Worm (Caenorhabditis elegans) whole organism, L1 larva: ENCODE data around the gene acd-3.

ENCODE experiments used
- C16A3.4 ChIP-seq: fragments of 150-350 bp; optimal IDR thresholded peaks from 2 replicates; lab custom pipeline; 2014; ENCODE audit warnings: missing biosample characterization, missing genetic modification characterization
- C34B4.2 ChIP-seq: sonication (generic microtip); optimal IDR thresholded peaks from 2 replicates; lab custom pipeline; 2017; ENCODE audit warnings: mild to moderate bottlenecking, missing genetic modification characterization, missing compliant biosample characterization
- aha-1 ChIP-seq: fragments of 150-350 bp; optimal IDR thresholded peaks from 2 replicates; lab custom pipeline; 2014; ENCODE audit warnings: missing biosample characterization, missing genetic modification characterization
- aly-2 ChIP-seq: fragments of 150-350 bp; optimal IDR thresholded peaks from 2 replicates; lab custom pipeline; 2014; ENCODE audit warnings: missing biosample characterization, missing genetic modification characterization
- ama-1 ChIP-seq: fragments of 150-350 bp; optimal IDR thresholded peaks from 2 replicates; lab custom pipeline; 2014
- blmp-1 ChIP-seq: fragments of 150-350 bp; optimal IDR thresholded peaks from 2 replicates; lab custom pipeline; 2014; ENCODE audit warnings: missing biosample characterization, missing genetic modification characterization
- ceh-63 ChIP-seq: fragments of 200-800 bp; sonication (Bioruptor generic); optimal IDR thresholded peaks from 2 replicates; lab custom pipeline; 2018; ENCODE audit warnings: mild to moderate bottlenecking, missing genetic modification characterization, missing compliant biosample characterization
- ceh-8 ChIP-seq: fragments of 200-800 bp; sonication (Bioruptor generic); optimal IDR thresholded peaks from 2 replicates; lab custom pipeline; 2018; ENCODE audit warnings: mild to moderate bottlenecking, missing genetic modification characterization, moderate library complexity, missing compliant biosample characterization
- ceh-82 ChIP-seq, 3 experiments: fragments of 150-350 bp in 1 of 3; sonication (generic microtip) in 2 of 3; optimal IDR thresholded peaks; 2 replicates each; lab custom pipeline; 2014 to 2017; ENCODE audit warnings: missing biosample characterization in 3 of 3, missing genetic modification characterization in 3 of 3
- ceh-90 ChIP-seq: sonication (generic microtip); optimal IDR thresholded peaks from 2 replicates; lab custom pipeline; 2016; ENCODE audit warnings: missing genetic modification characterization, missing compliant biosample characterization
- dpl-1 ChIP-seq, 3 experiments: fragments of 150-350 bp in 2 of 3; sonication (generic microtip) in 1 of 3; optimal IDR thresholded peaks; 2 replicates each; lab custom pipeline; 2014 to 2017; ENCODE audit warnings: missing biosample characterization in 3 of 3, missing genetic modification characterization in 3 of 3, missing genetic modification reagents in 3 of 3
- dsc-1 ChIP-seq: sonication (generic microtip); optimal IDR thresholded peaks from 2 replicates; lab custom pipeline; 2016; ENCODE audit warnings: mild to moderate bottlenecking, missing genetic modification characterization, missing compliant biosample characterization
- efl-1 ChIP-seq, 4 experiments: fragments of 150-350 bp; optimal IDR thresholded peaks in 3 of 4; peaks in 1 of 4; 1 replicate in 1 of 4; 2 replicates in 3 of 4; lab custom pipeline; 2014; ENCODE audit warnings: missing biosample characterization in 2 of 4, missing genetic modification characterization in 2 of 4, missing genetic modification reagents in 2 of 4
- efl-3 ChIP-seq: fragments of 200-800 bp; sonication (Bioruptor generic); optimal IDR thresholded peaks from 2 replicates; lab custom pipeline; 2018; ENCODE audit warnings: mild to moderate bottlenecking, missing genetic modification characterization, missing compliant biosample characterization
- elt-2 ChIP-seq: sonication (generic microtip); optimal IDR thresholded peaks from 2 replicates; lab custom pipeline; 2016; ENCODE audit warnings: missing genetic modification characterization, mild to moderate bottlenecking, inconsistent platforms, missing compliant biosample characterization, missing genetic modification reagents
- ets-5 ChIP-seq: fragments of 200-800 bp; sonication (Bioruptor generic); IDR thresholded peaks from 2 replicates; pipeline ENCODE4 v1.3.6; 2022; ENCODE audit warnings: missing genetic modification characterization, missing compliant biosample characterization
- fkh-10 ChIP-seq: sonication (generic microtip); optimal IDR thresholded peaks from 2 replicates; lab custom pipeline; 2017; ENCODE audit warnings: missing biosample characterization, missing genetic modification reagents, missing genetic modification characterization
- fkh-4 ChIP-seq: sonication (generic microtip); optimal IDR thresholded peaks from 2 replicates; lab custom pipeline; 2016; ENCODE audit warnings: missing compliant biosample characterization, missing genetic modification characterization, borderline replicate concordance
- fkh-8 ChIP-seq: sonication (generic microtip); optimal IDR thresholded peaks from 2 replicates; lab custom pipeline; 2016; ENCODE audit warnings: mild to moderate bottlenecking, missing genetic modification characterization, missing compliant biosample characterization
- fos-1 ChIP-seq: fragments of 150-350 bp; optimal IDR thresholded peaks from 2 replicates; lab custom pipeline; 2014; ENCODE audit warnings: missing biosample characterization, missing genetic modification characterization
- grh-1 ChIP-seq: fragments of 200-800 bp; sonication (Bioruptor generic); IDR thresholded peaks from 2 replicates; pipeline ENCODE4 v1.3.6; 2022; ENCODE audit warnings: missing genetic modification reagents, missing genetic modification characterization, missing compliant biosample characterization
- hlh-17 ChIP-seq: fragments of 200-800 bp; sonication (Bioruptor generic); optimal IDR thresholded peaks from 2 replicates; lab custom pipeline; 2018; ENCODE audit warnings: missing genetic modification characterization, mild to moderate bottlenecking, missing compliant biosample characterization, moderate library complexity, borderline replicate concordance
- hlh-4 ChIP-seq: sonication (generic microtip); optimal IDR thresholded peaks from 2 replicates; lab custom pipeline; 2016; ENCODE audit warnings: mild to moderate bottlenecking, missing genetic modification characterization, missing compliant biosample characterization
- hpl-2 ChIP-seq: fragments of 150-350 bp; optimal IDR thresholded peaks from 2 replicates; lab custom pipeline; 2014; ENCODE audit warnings: missing biosample characterization, missing genetic modification reagents, missing genetic modification characterization
- irx-1 ChIP-seq: sonication (generic microtip); optimal IDR thresholded peaks from 2 replicates; lab custom pipeline; 2016; ENCODE audit warnings: missing genetic modification characterization, missing compliant biosample characterization
- isw-1 ChIP-seq: fragments of 200-800 bp; sonication (Bioruptor generic); IDR thresholded peaks from 2 replicates; pipeline ENCODE4 v1.3.6; 2022; ENCODE audit warnings: missing genetic modification characterization, missing compliant biosample characterization
- lin-13 ChIP-seq: fragments of 150-350 bp; optimal IDR thresholded peaks from 2 replicates; lab custom pipeline; 2014; ENCODE audit warnings: missing biosample characterization, missing genetic modification reagents, missing genetic modification characterization
- lin-35 ChIP-seq, 2 experiments: fragments of 150-350 bp; optimal IDR thresholded peaks; 2 replicates each; lab custom pipeline; 2014; ENCODE audit warnings: missing biosample characterization in 2 of 2, missing genetic modification characterization in 2 of 2, missing genetic modification reagents in 2 of 2
- lir-3 ChIP-seq: sonication (generic microtip); optimal IDR thresholded peaks from 2 replicates; lab custom pipeline; 2016; ENCODE audit warnings: mild to moderate bottlenecking, missing genetic modification characterization, moderate library complexity, missing compliant biosample characterization; ENCODE audit not compliant: poor library complexity
- mab-9 ChIP-seq: fragments of 200-800 bp; sonication (Bioruptor generic); IDR thresholded peaks from 2 replicates; pipeline ENCODE4 v1.3.6; 2022; ENCODE audit warnings: missing genetic modification reagents, missing genetic modification characterization, missing compliant biosample characterization
- mep-1 ChIP-seq: fragments of 150-350 bp; optimal IDR thresholded peaks from 2 replicates; lab custom pipeline; 2014; ENCODE audit warnings: missing biosample characterization, missing genetic modification characterization
- nhr-11 ChIP-seq: fragments of 150-350 bp; optimal IDR thresholded peaks from 2 replicates; lab custom pipeline; 2014; ENCODE audit warnings: missing biosample characterization, missing genetic modification characterization
- nhr-19 ChIP-seq: fragments of 200-800 bp; sonication (Bioruptor generic); conservative IDR thresholded peaks from 2 replicates; pipeline ENCODE4 v1.3.6; 2022; ENCODE audit warnings: missing genetic modification characterization, missing compliant biosample characterization
- nhr-20 ChIP-seq: sonication (generic microtip); optimal IDR thresholded peaks from 2 replicates; lab custom pipeline; 2016; ENCODE audit warnings: mild to moderate bottlenecking, missing genetic modification characterization, missing compliant biosample characterization
- nhr-28 ChIP-seq: fragments of 150-350 bp; optimal IDR thresholded peaks from 2 replicates; lab custom pipeline; 2014; ENCODE audit warnings: missing biosample characterization, missing genetic modification characterization
- nhr-47 ChIP-seq: sonication (generic microtip); optimal IDR thresholded peaks from 2 replicates; lab custom pipeline; 2016; ENCODE audit warnings: mild to moderate bottlenecking, missing genetic modification characterization, moderate library complexity, missing compliant biosample characterization
- nhr-71 ChIP-seq: sonication (generic microtip); optimal IDR thresholded peaks from 2 replicates; lab custom pipeline; 2016; ENCODE audit warnings: mild to moderate bottlenecking, missing genetic modification characterization, moderate library complexity, missing compliant biosample characterization
- nhr-76 ChIP-seq: sonication (generic microtip); optimal IDR thresholded peaks from 2 replicates; lab custom pipeline; 2017; ENCODE audit warnings: missing biosample characterization, missing genetic modification characterization
- nhr-85 ChIP-seq: sonication (generic microtip); peaks from one replicate; lab custom pipeline; 2016; ENCODE audit warnings: missing genetic modification characterization, inconsistent platforms, missing compliant biosample characterization
- pag-3 ChIP-seq: sonication (generic microtip); optimal IDR thresholded peaks from 2 replicates; lab custom pipeline; 2017; ENCODE audit warnings: missing genetic modification characterization, mild to moderate bottlenecking, missing compliant biosample characterization, antibody characterized with exemption, borderline replicate concordance; ENCODE audit not compliant: insufficient read depth
- pqm-1 ChIP-seq: sonication (generic microtip); optimal IDR thresholded peaks from 3 replicates; lab custom pipeline; 2017; ENCODE audit warnings: missing biosample characterization, missing genetic modification characterization
- snu-23 ChIP-seq: sonication (generic microtip); optimal IDR thresholded peaks from 2 replicates; lab custom pipeline; 2016; ENCODE audit warnings: missing genetic modification characterization, missing compliant biosample characterization
- sox-4 ChIP-seq: sonication (generic microtip); optimal IDR thresholded peaks from 2 replicates; lab custom pipeline; 2016; ENCODE audit warnings: missing genetic modification characterization, missing compliant biosample characterization
- sptf-1 ChIP-seq: fragments of 150-350 bp; optimal IDR thresholded peaks from 2 replicates; lab custom pipeline; 2014; ENCODE audit warnings: missing biosample characterization, missing genetic modification characterization
- sup-37 ChIP-seq: fragments of 200-800 bp; sonication (Bioruptor generic); optimal IDR thresholded peaks from 2 replicates; lab custom pipeline; 2018; ENCODE audit warnings: mild to moderate bottlenecking, missing genetic modification characterization, missing compliant biosample characterization
- swsn-7 ChIP-seq: sonication (generic microtip); optimal IDR thresholded peaks from 2 replicates; lab custom pipeline; 2016; ENCODE audit warnings: missing genetic modification characterization, missing compliant biosample characterization
- unc-130 ChIP-seq: fragments of 150-350 bp; optimal IDR thresholded peaks from 2 replicates; lab custom pipeline; 2017; ENCODE audit warnings: missing biosample characterization, missing genetic modification characterization, inconsistent platforms
- unc-62 ChIP-seq: fragments of 150-350 bp; optimal IDR thresholded peaks from 2 replicates; lab custom pipeline; 2014; ENCODE audit warnings: missing biosample characterization, missing genetic modification reagents, missing genetic modification characterization
- unc-98 ChIP-seq: fragments of 200-800 bp; sonication (Bioruptor generic); IDR thresholded peaks from 2 replicates; pipeline ENCODE4 v1.3.6; 2022; ENCODE audit warnings: missing genetic modification characterization, missing compliant biosample characterization
- vab-15 ChIP-seq: sonication (generic microtip); optimal IDR thresholded peaks from 2 replicates; lab custom pipeline; 2017; ENCODE audit warnings: missing genotype, mild to moderate bottlenecking, missing genetic modification characterization, missing compliant biosample characterization
- xbp-1 ChIP-seq: sonication (generic microtip); optimal IDR thresholded peaks from 2 replicates; lab custom pipeline; 2016; ENCODE audit warnings: missing genetic modification characterization, missing compliant biosample characterization
- zag-1 ChIP-seq: fragments of 150-350 bp; optimal IDR thresholded peaks from 2 replicates; lab custom pipeline; 2014; ENCODE audit warnings: missing biosample characterization, missing genetic modification characterization
- zip-4 ChIP-seq: fragments of 200-800 bp; sonication (Bioruptor generic); optimal IDR thresholded peaks from 2 replicates; lab custom pipeline; 2018; ENCODE audit warnings: mild to moderate bottlenecking, missing genetic modification characterization, moderate library complexity, missing compliant biosample characterization

acd-3 gene

ce11 chrX:14813398-14813797 lies 35.7 kb upstream of the acd-3 start (continued):
- peak; percentile 91 for TF ChIP-seq snu-23 (GFP tag; lab: Kevin White, UChicago)
- TF ChIP-seq lin-13 (GFP tag; lab: Kevin White, UChicago), result peak; percentile 42
- TF ChIP-seq fkh-10 (GFP tag; lab: Kevin White, UChicago), result peak; percentile 66
- no peak for TF ChIP-seq nhr-76 (tag; lab: Kevin White, UChicago)
- TF ChIP-seq nhr-20 (tag; lab: Kevin White, UChicago), result peak; percentile 79
- peak; percentile 73 for TF ChIP-seq nhr-85
- TF ChIP-seq ama-1, result no peak
- no peak for TF ChIP-seq hlh-4 (tag; lab: Kevin White, UChicago)
- TF ChIP-seq zip-4, result peak; percentile 81
- peak; percentile 75 for TF ChIP-seq sox-4 (tag; lab: Kevin White, UChicago)
- peak; percentile 79 for TF ChIP-seq swsn-7
- TF ChIP-seq fkh-4 (tag; lab: Kevin White, UChicago), result peak; percentile 47
- TF ChIP-seq nhr-47 (tag; lab: Kevin White, UChicago), result peak; percentile 93
- no peak for TF ChIP-seq hlh-17 (GFP tag; lab: Kevin White, UChicago)
- TF ChIP-seq fkh-8 (tag; lab: Kevin White, UChicago), result peak; percentile 71
- no peak for TF ChIP-seq ceh-63 (GFP tag; lab: Kevin White, UChicago)
- peak; percentile 78 to 86 (median 86) for TF ChIP-seq ceh-82 (tag; optimal IDR thresholded peaks at IDR 0.05; lab: Kevin White, UChicago)
- TF ChIP-seq lin-35 (GFP tag; optimal IDR thresholded peaks at IDR 0.05; lab: Kevin White, UChicago), result peak; percentile 20 to 80
- peak; percentile 94 for TF ChIP-seq dsc-1 (tag; lab: Kevin White, UChicago)
- peak; percentile 40 for TF ChIP-seq isw-1 (GFP tag; lab: Robert Waterston, UW)
- TF ChIP-seq irx-1, result peak; percentile 90
- TF ChIP-seq efl-3 (GFP tag; lab: Kevin White, UChicago), result no peak
- no peak for TF ChIP-seq sptf-1 (tag; lab: Kevin White, UChicago)
- TF ChIP-seq pqm-1, result no peak
- no peak for TF ChIP-seq nhr-28 (tag; lab: Kevin White, UChicago)
- TF ChIP-seq xbp-1 (tag; lab: Kevin White, UChicago), result peak; percentile 77
- peak; percentile 66 for TF ChIP-seq sup-37 (GFP tag; lab: Kevin White, UChicago)
- peak; percentile 76 for TF ChIP-seq hpl-2 (GFP tag; lab: Kevin White, UChicago)
- TF ChIP-seq C16A3.4, result peak; percentile 81
- TF ChIP-seq grh-1, result peak; percentile 52
- TF ChIP-seq zag-1, result no peak
- TF ChIP-seq pag-3 (tag; lab: Kevin White, UChicago), result no peak
- no peak for TF ChIP-seq vab-15
- no peak for TF ChIP-seq aha-1 (tag; lab: Kevin White, UChicago)
- no peak for TF ChIP-seq unc-130 (tag; lab: Kevin White, UChicago)
- peak; percentile 58 to 62 for TF ChIP-seq efl-1 (optimal IDR thresholded peaks at IDR 0.05; lab: Kevin White, UChicago)
- peak; percentile 7 to 93 for TF ChIP-seq efl-1 (GFP tag; optimal IDR thresholded peaks at IDR 0.05 in 1 of 2; lab: Kevin White, UChicago)
- peak; percentile 64 for TF ChIP-seq nhr-11 (tag; lab: Kevin White, UChicago)
- TF ChIP-seq elt-2 (tag; lab: Kevin White, UChicago), result peak; percentile 75
- peak; percentile 18 for TF ChIP-seq blmp-1 (tag; lab: Kevin White, UChicago)
- TF ChIP-seq lir-3 (tag; lab: Kevin White, UChicago), result peak; percentile 66
- peak; percentile 86 for TF ChIP-seq nhr-71 (tag; lab: Kevin White, UChicago)
- TF ChIP-seq ceh-8 (GFP tag; lab: Kevin White, UChicago), result peak; percentile 87
- peak; percentile 88 for TF ChIP-seq nhr-19 (GFP tag; lab: Robert Waterston, UW)
- no peak for TF ChIP-seq C34B4.2 (tag; lab: Kevin White, UChicago)
- peak; percentile 79 for TF ChIP-seq mab-9 (GFP tag; lab: Robert Waterston, UW)
- peak; percentile 97 for TF ChIP-seq mep-1
- TF ChIP-seq aly-2 (tag; lab: Kevin White, UChicago), result peak; percentile 75
- no peak for TF ChIP-seq unc-98 (GFP tag; lab: Robert Waterston, UW)
- peak; percentile 92 for TF ChIP-seq fos-1
- TF ChIP-seq ceh-90 (tag; lab: Kevin White, UChicago), result peak; percentile 29
- no peak for TF ChIP-seq ets-5
- TF ChIP-seq unc-62 (GFP tag; lab: Kevin White, UChicago), result no peak
- peak in 2 of 3 experiments; percentile 35 to 44 for TF ChIP-seq dpl-1 (GFP tag; optimal IDR thresholded peaks at IDR 0.05; lab: Kevin White, UChicago)
